Worm (Caenorhabditis elegans) whole organism, L4 larva: ENCODE data around the gene C04E7.3.

Experiments used
- F37D6.2 ChIP-seq: sonication (generic microtip); optimal IDR thresholded peaks from 2 replicates; lab custom pipeline; 2016; ENCODE audit warnings: mild to moderate bottlenecking, missing genetic modification characterization, missing compliant biosample characterization
- F44E2.7 ChIP-seq: fragments of 200-800 bp; sonication (Bioruptor generic); IDR thresholded peaks from 2 replicates; pipeline ENCODE4 v2.1.2; 2022; ENCODE audit warnings: missing genetic modification characterization, missing compliant biosample characterization
- F49E8.2 ChIP-seq: sonication (generic microtip); optimal IDR thresholded peaks from 2 replicates; lab custom pipeline; 2016; ENCODE audit warnings: missing compliant biosample characterization, mild to moderate bottlenecking, missing genetic modification characterization, borderline replicate concordance
- R02D3.7 ChIP-seq: fragments of 150-350 bp; sonication (generic microtip); optimal IDR thresholded peaks from 3 replicates; lab custom pipeline; 2014; ENCODE audit warnings: missing biosample characterization, missing genetic modification characterization
- T26A8.4 ChIP-seq: fragments of 200-800 bp; sonication (Bioruptor generic); IDR thresholded peaks from 2 replicates; pipeline ENCODE4 v1.3.6; 2022; ENCODE audit warnings: missing genetic modification characterization, missing compliant biosample characterization
- Y48G9A.11 ChIP-seq: fragments of 200-800 bp; sonication (Bioruptor generic); IDR thresholded peaks from 2 replicates; pipeline ENCODE4 v1.3.6; 2022; ENCODE audit warnings: missing genetic modification reagents, missing genetic modification characterization, missing compliant biosample characterization
- Y5F2A.4 ChIP-seq: fragments of 200-800 bp; sonication (Bioruptor generic); optimal IDR thresholded peaks from 2 replicates; lab custom pipeline; 2018; ENCODE audit warnings: mild to moderate bottlenecking, missing genetic modification characterization, missing compliant biosample characterization
- Y75B8A.6 ChIP-seq: fragments of 200-800 bp; sonication (Bioruptor generic); IDR thresholded peaks from 2 replicates; pipeline ENCODE4 v1.3.6; 2022; ENCODE audit warnings: missing genetic modification reagents, missing genetic modification characterization, missing compliant biosample characterization
- ceh-44 ChIP-seq: fragments of 200-800 bp; sonication (Bioruptor generic); IDR thresholded peaks from 2 replicates; pipeline ENCODE4 v1.3.6; 2022; ENCODE audit warnings: missing genetic modification reagents, missing genetic modification characterization, missing compliant biosample characterization
- ceh-62 ChIP-seq: sonication (generic microtip); optimal IDR thresholded peaks from 2 replicates; lab custom pipeline; 2017; ENCODE audit warnings: missing biosample characterization, missing genetic modification characterization
- daf-16 ChIP-seq, 3 experiments: sonication (generic microtip); optimal IDR thresholded peaks; 2 replicates each; lab custom pipeline; 2016 to 2017; ENCODE audit warnings: missing genetic modification characterization in 3 of 3, missing genetic modification reagents in 3 of 3, mild to moderate bottlenecking in 2 of 3, missing compliant biosample characterization in 2 of 3, missing biosample characterization in 1 of 3, moderate library complexity in 1 of 3
- dmd-8 ChIP-seq: fragments of 200-800 bp; sonication (Bioruptor generic); IDR thresholded peaks from 2 replicates; pipeline ENCODE4 v1.3.6; 2022; ENCODE audit warnings: missing genetic modification characterization, missing compliant biosample characterization
- dmd-9 ChIP-seq: fragments of 200-800 bp; sonication (Bioruptor generic); IDR thresholded peaks from 2 replicates; pipeline ENCODE4 v1.3.6; 2022; ENCODE audit warnings: missing genetic modification reagents, missing genetic modification characterization, missing compliant biosample characterization
- duxl-1 ChIP-seq: sonication (generic microtip); optimal IDR thresholded peaks from 2 replicates; lab custom pipeline; 2016; ENCODE audit warnings: mild to moderate bottlenecking, missing genetic modification characterization, moderate library complexity, missing compliant biosample characterization; ENCODE audit not compliant: poor library complexity
- dve-1 ChIP-seq: sonication (generic microtip); optimal IDR thresholded peaks from 2 replicates; lab custom pipeline; 2017; ENCODE audit warnings: antibody characterized with exemption, mild to moderate bottlenecking, missing genetic modification characterization, missing compliant biosample characterization; ENCODE audit not compliant: insufficient read depth
- egl-27 ChIP-seq: sonication (generic microtip); optimal IDR thresholded peaks from 3 replicates; lab custom pipeline; 2017; ENCODE audit warnings: missing biosample characterization, missing genetic modification reagents, missing genetic modification characterization
- fkh-10 ChIP-seq: fragments of 150-350 bp; optimal IDR thresholded peaks from 2 replicates; lab custom pipeline; 2014; ENCODE audit warnings: missing biosample characterization, missing genetic modification reagents, missing genetic modification characterization
- hlh-11 ChIP-seq: fragments of 200-800 bp; sonication (Bioruptor generic); optimal IDR thresholded peaks from 2 replicates; lab custom pipeline; 2018; ENCODE audit warnings: mild to moderate bottlenecking, missing genetic modification characterization, missing compliant biosample characterization
- hmg-1.1 ChIP-seq: fragments of 200-800 bp; sonication (Bioruptor generic); IDR thresholded peaks from 2 replicates; pipeline ENCODE4 v1.3.6; 2022; ENCODE audit warnings: missing genetic modification reagents, missing genetic modification characterization, missing compliant biosample characterization
- jun-1 ChIP-seq: fragments of 150-350 bp; optimal IDR thresholded peaks from 2 replicates; lab custom pipeline; 2014; ENCODE audit warnings: missing biosample characterization, missing genetic modification reagents, missing genetic modification characterization
- lim-7 ChIP-seq: fragments of 200-800 bp; sonication (Bioruptor generic); IDR thresholded peaks from 2 replicates; pipeline ENCODE4 v1.3.6; 2022; ENCODE audit warnings: missing genetic modification characterization, missing compliant biosample characterization
- lin-1 ChIP-seq: fragments of 200-800 bp; sonication (Bioruptor generic); IDR thresholded peaks from 2 replicates; pipeline ENCODE4 v1.3.6; 2022; ENCODE audit warnings: missing genetic modification reagents, missing genetic modification characterization, missing compliant biosample characterization
- lin-13 ChIP-seq: fragments of 150-350 bp; optimal IDR thresholded peaks from 2 replicates; lab custom pipeline; 2014; ENCODE audit warnings: missing biosample characterization, missing genetic modification reagents, missing genetic modification characterization
- lin-29 ChIP-seq: fragments of 200-800 bp; sonication (Bioruptor generic); IDR thresholded peaks from 2 replicates; pipeline ENCODE4 v1.3.6; 2022; ENCODE audit warnings: missing genetic modification reagents, missing genetic modification characterization, missing compliant biosample characterization
- lin-38 ChIP-seq: fragments of 200-800 bp; sonication (Bioruptor generic); IDR thresholded peaks from 2 replicates; pipeline ENCODE4 v1.3.6; 2022; ENCODE audit warnings: missing genetic modification reagents, missing genetic modification characterization, missing compliant biosample characterization
- lsy-2 ChIP-seq, 2 experiments: fragments of 150-350 bp in 1 of 2; sonication (generic microtip) in 1 of 2; optimal IDR thresholded peaks; 2 replicates each; lab custom pipeline; 2014 to 2017; ENCODE audit warnings: missing biosample characterization in 2 of 2, missing genetic modification characterization in 2 of 2
- madf-5 ChIP-seq, 2 experiments: fragments of 200-800 bp; sonication (Bioruptor generic); IDR thresholded peaks; 2 replicates each; pipeline ENCODE4 v1.3.6; 2022; ENCODE audit warnings: missing compliant biosample characterization in 2 of 2, missing genetic modification characterization in 2 of 2
- madf-9 ChIP-seq: fragments of 200-800 bp; sonication (Bioruptor generic); conservative IDR thresholded peaks from 2 replicates; pipeline ENCODE4 v1.3.6; 2022; ENCODE audit warnings: missing genetic modification reagents, missing genetic modification characterization, missing compliant biosample characterization
- mdl-1 ChIP-seq, 2 experiments: fragments of 150-350 bp in 1 of 2; sonication (generic microtip) in 1 of 2; optimal IDR thresholded peaks; 2 replicates each; lab custom pipeline; 2014 to 2017; ENCODE audit warnings: missing biosample characterization in 2 of 2, missing genetic modification characterization in 2 of 2
- mep-1 ChIP-seq: fragments of 150-350 bp; sonication (generic microtip); optimal IDR thresholded peaks from 3 replicates; lab custom pipeline; 2014; ENCODE audit warnings: missing biosample characterization, missing genetic modification characterization
- mes-2 ChIP-seq: sonication (generic microtip); optimal IDR thresholded peaks from 2 replicates; lab custom pipeline; 2016; ENCODE audit warnings: missing genotype, mild to moderate bottlenecking, missing genetic modification characterization, missing compliant biosample characterization; ENCODE audit not compliant: poor library complexity, severe bottlenecking
- mxl-2 ChIP-seq: fragments of 200-800 bp; sonication (Bioruptor generic); conservative IDR thresholded peaks from 2 replicates; pipeline ENCODE4 v1.3.6; 2022; ENCODE audit warnings: missing genetic modification reagents, missing genetic modification characterization, missing compliant biosample characterization
- mxl-3 ChIP-seq: fragments of 200-800 bp; sonication (Bioruptor generic); optimal IDR thresholded peaks from 2 replicates; lab custom pipeline; 2018; ENCODE audit warnings: mild to moderate bottlenecking, missing genetic modification characterization, missing compliant biosample characterization
- nhr-11 ChIP-seq: fragments of 150-350 bp; optimal IDR thresholded peaks from 2 replicates; lab custom pipeline; 2014; ENCODE audit warnings: missing biosample characterization, missing genetic modification characterization
- nhr-111 ChIP-seq: fragments of 200-800 bp; sonication (Bioruptor generic); optimal IDR thresholded peaks from 2 replicates; lab custom pipeline; 2018; ENCODE audit warnings: mild to moderate bottlenecking, missing genetic modification characterization, missing compliant biosample characterization
- nhr-237 ChIP-seq: sonication (generic microtip); optimal IDR thresholded peaks from 2 replicates; lab custom pipeline; 2017; ENCODE audit warnings: missing biosample characterization, missing genetic modification characterization
- nhr-42 ChIP-seq: fragments of 200-800 bp; sonication (Bioruptor generic); IDR thresholded peaks from 2 replicates; pipeline ENCODE4 v1.3.6; 2022; ENCODE audit warnings: missing genetic modification characterization, missing compliant biosample characterization
- nhr-48 ChIP-seq: sonication (generic microtip); optimal IDR thresholded peaks from 2 replicates; lab custom pipeline; 2016; ENCODE audit warnings: mild to moderate bottlenecking, missing genetic modification characterization, missing compliant biosample characterization
- nhr-76 ChIP-seq: fragments of 150-350 bp; optimal IDR thresholded peaks from 2 replicates; lab custom pipeline; 2014; ENCODE audit warnings: missing biosample characterization, missing genetic modification characterization
- pqm-1 ChIP-seq: sonication (generic microtip); optimal IDR thresholded peaks from 2 replicates; lab custom pipeline; 2017; ENCODE audit warnings: missing biosample characterization, missing genetic modification characterization
- rbr-2 ChIP-seq: sonication (generic microtip); optimal IDR thresholded peaks from 2 replicates; lab custom pipeline; 2016; ENCODE audit warnings: missing genotype, missing genetic modification characterization, missing compliant biosample characterization
- sdz-12 ChIP-seq: fragments of 200-800 bp; sonication (Bioruptor generic); optimal IDR thresholded peaks from 2 replicates; lab custom pipeline; 2018; ENCODE audit warnings: mild to moderate bottlenecking, missing genetic modification characterization, missing compliant biosample characterization
- spr-1 ChIP-seq: sonication (generic microtip); optimal IDR thresholded peaks from 2 replicates; lab custom pipeline; 2016; ENCODE audit warnings: mild to moderate bottlenecking, missing genetic modification characterization, missing compliant biosample characterization
- spr-3 ChIP-seq: fragments of 200-800 bp; sonication (Bioruptor generic); optimal IDR thresholded peaks from 2 replicates; lab custom pipeline; 2018; ENCODE audit warnings: mild to moderate bottlenecking, missing genetic modification characterization, missing compliant biosample characterization
- unc-130 ChIP-seq: sonication (generic microtip); optimal IDR thresholded peaks from 2 replicates; lab custom pipeline; 2016; ENCODE audit warnings: missing genetic modification reagents, missing genetic modification characterization, missing compliant biosample characterization
- unc-39 ChIP-seq: sonication (generic microtip); optimal IDR thresholded peaks from 2 replicates; lab custom pipeline; 2017; ENCODE audit warnings: missing biosample characterization, missing genetic modification characterization
- zag-1 ChIP-seq: fragments of 150-350 bp; optimal IDR thresholded peaks from 2 replicates; lab custom pipeline; 2014; ENCODE audit warnings: missing biosample characterization, missing genetic modification characterization
- zfp-3 ChIP-seq: fragments of 200-800 bp; sonication (Bioruptor generic); conservative IDR thresholded peaks from 2 replicates; pipeline ENCODE4 v1.3.6; 2022; ENCODE audit warnings: missing genetic modification reagents, missing genetic modification characterization, missing compliant biosample characterization
- zip-11 ChIP-seq: fragments of 200-800 bp; sonication (Bioruptor generic); IDR thresholded peaks from 2 replicates; pipeline ENCODE4 v1.3.6; 2022; ENCODE audit warnings: missing genetic modification characterization, missing compliant biosample characterization

The C04E7.3 gene

ce11 chrX:353134-353669 is 6.2 kb upstream of the C04E7.3 start, which contains the start of gene sor-3 (continued):
- TF ChIP-seq dmd-9 (peak; percentile 79; the same call in 1 of the 2 replicates), unc-130 (peak; percentile 54), hmg-1.1 (GFP tag; lab: Robert Waterston, UW) (peak; percentile 97), sdz-12 (GFP tag; lab: Kevin White, UChicago) (peak; percentile 72), nhr-76 (tag; lab: Kevin White, UChicago) (no peak), dmd-8 (GFP tag; lab: Robert Waterston, UW) (peak; percentile 91), mdl-1 (tag; optimal IDR thresholded peaks at IDR 0.05; lab: Kevin White, UChicago) (peak in 1 of 2 experiments; percentile 73), nhr-111 (GFP tag; lab: Kevin White, UChicago) (peak; percentile 74), F49E8.2 (tag; lab: Kevin White, UChicago) (peak; percentile 29), zfp-3 (GFP tag; lab: Robert Waterston, UW) (peak; percentile 47; the same call in 1 of the 2 replicates), Y48G9A.11 (GFP tag; lab: Robert Waterston, UW) (peak; percentile 58), egl-27 (tag; lab: Kevin White, UChicago) (no peak), Y5F2A.4 (peak; percentile 23), spr-3 (peak; percentile 31), mep-1 (tag; lab: Kevin White, UChicago) (peak; percentile 95), lin-29 (GFP tag; lab: Robert Waterston, UW) (peak; percentile 62), hlh-11 (tag; lab: Kevin White, UChicago) (no peak), madf-5 (GFP tag; IDR thresholded peaks at IDR 0.05; lab: Robert Waterston, UW) (peak; percentile 91 to 97; a peak in 3 of 4 replicates), F37D6.2 (tag; lab: Kevin White, UChicago) (peak; percentile 73), zag-1 (tag; lab: Kevin White, UChicago) (no peak), nhr-48 (peak; percentile 65), jun-1 (tag; lab: Kevin White, UChicago) (peak; percentile 42), mxl-2 (peak; percentile 76), pqm-1 (tag; lab: Kevin White, UChicago) (no peak), rbr-2 (no peak), lin-38 (GFP tag; lab: Robert Waterston, UW) (peak; percentile 81; the same call in 1 of the 2 replicates), ceh-44 (GFP tag; lab: Robert Waterston, UW) (peak; percentile 80), nhr-237 (tag; lab: Kevin White, UChicago) (no peak), zip-11 (GFP tag; lab: Robert Waterston, UW) (peak; percentile 74; the same call in 1 of the 2 replicates), Y75B8A.6 (GFP tag; lab: Robert Waterston, UW) (peak; percentile 70), lin-13 (GFP tag; lab: Kevin White, UChicago) (peak; percentile 76), ceh-62 (tag; lab: Kevin White, UChicago) (no peak), F44E2.7 (GFP tag; lab: Robert Waterston, UW) (no peak), R02D3.7 (tag; lab: Kevin White, UChicago) (no peak), nhr-11 (tag; lab: Kevin White, UChicago) (peak; percentile 72), nhr-42 (peak; percentile 90), lin-1 (GFP tag; lab: Robert Waterston, UW) (peak; percentile 90), daf-16 (GFP tag; optimal IDR thresholded peaks at IDR 0.05; lab: Kevin White, UChicago) (peak; percentile 67 to 94), daf-16 (tag; optimal IDR thresholded peaks at IDR 0.05; lab: Kevin White, UChicago) (peak; percentile 43), duxl-1 (tag; lab: Kevin White, UChicago) (peak; percentile 85), lsy-2 (tag; optimal IDR thresholded peaks at IDR 0.05; lab: Kevin White, UChicago) (peak; percentile 43 to 87), fkh-10 (GFP tag; lab: Kevin White, UChicago) (peak; percentile 82), mes-2 (tag; lab: Kevin White, UChicago) (peak; percentile 77), spr-1 (tag; lab: Kevin White, UChicago) (peak; percentile 75), unc-39 (no peak), T26A8.4 (peak; percentile 86), mxl-3 (GFP tag; lab: Kevin White, UChicago) (peak; percentile 44), lim-7 (GFP tag; lab: Robert Waterston, UW) (peak; percentile 92), dve-1 (peak; percentile 86), madf-9 (GFP tag; lab: Robert Waterston, UW) (peak; percentile 86)
